Fruit fly (Drosophila melanogaster): ENCODE measurements around the gene Cox10.

DNA sequence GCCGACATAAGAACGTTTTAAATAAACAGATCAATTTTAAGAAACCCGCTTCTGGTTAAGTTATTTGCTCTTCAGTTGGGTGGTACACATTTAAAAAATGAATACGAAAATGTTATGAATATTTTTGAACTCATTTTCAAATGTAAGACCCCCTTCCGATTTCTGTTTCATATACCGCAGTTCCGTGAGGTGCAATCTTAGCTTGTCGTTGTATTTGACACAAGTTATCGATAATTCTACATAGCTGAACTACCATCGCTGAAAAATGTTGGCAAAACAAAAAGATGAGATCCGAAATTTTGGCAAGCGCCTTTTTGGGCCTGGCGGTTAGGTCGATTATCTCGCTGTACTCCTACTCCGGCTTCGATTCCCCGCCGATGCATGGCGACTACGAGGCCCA lies 48.6 kb downstream of the Cox10 start, which contains the start of gene gny:
- TF ChIP-seq CG16779 (tag; optimal IDR thresholded peaks at IDR 0.05) (no peak), CG9139 (GFP tag; optimal IDR thresholded peaks at IDR 0.05) (no peak), CG8119 (GFP tag; IDR thresholded peaks at IDR 0.05) (no peak), CG6808 (GFP tag; optimal IDR thresholded peaks at IDR 0.05) (no peak), cyc (GFP tag; optimal IDR thresholded peaks at IDR 0.05) (no peak), dac (GFP tag; optimal IDR thresholded peaks at IDR 0.05) (no peak), salr (GFP tag; optimal IDR thresholded peaks at IDR 0.05) (no peak), Ets21C (GFP tag; optimal IDR thresholded peaks at IDR 0.05) (no peak), CG1621 (tag; optimal IDR thresholded peaks at IDR 0.05) (no peak), CG7368 (GFP tag; optimal IDR thresholded peaks at IDR 0.05) (no peak), CG10669 (GFP tag; optimal IDR thresholded peaks at IDR 0.05) (no peak), fkh (GFP tag; optimal IDR thresholded peaks at IDR 0.05) (no peak)

Measured in whole organism, prepupa.